Worm (Caenorhabditis elegans) whole organism, L4/young adult: ENCODE data around the gene H12C20.7.

Source experiments
- W03F9.2 ChIP-seq: fragments of 150-350 bp; optimal IDR thresholded peaks from 2 replicates; lab custom pipeline; 2014; ENCODE audit warnings: missing biosample characterization, missing genetic modification characterization
- dao-5 ChIP-seq: sonication (generic microtip); optimal IDR thresholded peaks from 2 replicates; lab custom pipeline; 2016; ENCODE audit warnings: missing genotype, missing genetic modification characterization, moderate library complexity, missing compliant biosample characterization
- him-1 ChIP-seq: sonication (generic microtip); optimal IDR thresholded peaks from 2 replicates; lab custom pipeline; 2016; ENCODE audit warnings: missing genotype, missing genetic modification reagents, missing genetic modification characterization, missing compliant biosample characterization

Gene H12C20.7

ce11 chrV:11600800-11601199 lies 28.0 kb upstream of the H12C20.7 start, which contains the start of gene F35B12.9:
Gene F35B12.9, plus strand, starts transcription at chrV:11601171.
- TF ChIP-seq dao-5 (tag; lab: Kevin White, UChicago) (no peak), W03F9.2 (tag; lab: Kevin White, UChicago) (no peak), him-1 (tag; lab: Kevin White, UChicago) (no peak)

DNA sequence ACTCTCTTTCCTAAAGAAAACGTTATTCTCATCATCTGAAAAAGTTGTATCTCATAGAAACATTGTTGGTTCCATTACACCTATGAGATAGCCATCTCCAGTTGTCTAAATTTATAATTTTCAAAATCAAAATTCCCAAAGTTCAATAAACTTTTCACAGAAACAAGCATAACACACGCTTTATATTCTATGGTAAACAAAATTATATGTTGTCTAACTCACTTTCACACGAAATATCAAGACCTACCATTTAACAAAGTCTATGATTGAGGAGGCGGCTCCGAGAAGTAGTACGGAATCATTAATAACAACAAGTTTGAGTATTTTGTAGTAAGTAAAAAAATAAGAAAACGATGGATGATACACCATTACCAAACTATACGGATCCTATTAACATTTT lies 26.0 kb upstream of the H12C20.7 start, which contains the start of gene srx-84:
Gene srx-84, plus strand, starts transcription at position 301 of the 400 bp plus-strand sequence.
- no peak for TF ChIP-seq W03F9.2 (tag; lab: Kevin White, UChicago)
- no peak for TF ChIP-seq him-1 (tag; lab: Kevin White, UChicago)
- TF ChIP-seq dao-5 (tag; lab: Kevin White, UChicago), result no peak

- TF ChIP-seq dao-5 (tag; lab: Kevin White, UChicago), result no peak
- TF ChIP-seq W03F9.2 (tag; lab: Kevin White, UChicago), result no peak
- TF ChIP-seq him-1 (tag; lab: Kevin White, UChicago), result no peak
These were observed 21.1 kb upstream of the H12C20.7 start for ce11 chrV:11593888-11594287.

DNA sequence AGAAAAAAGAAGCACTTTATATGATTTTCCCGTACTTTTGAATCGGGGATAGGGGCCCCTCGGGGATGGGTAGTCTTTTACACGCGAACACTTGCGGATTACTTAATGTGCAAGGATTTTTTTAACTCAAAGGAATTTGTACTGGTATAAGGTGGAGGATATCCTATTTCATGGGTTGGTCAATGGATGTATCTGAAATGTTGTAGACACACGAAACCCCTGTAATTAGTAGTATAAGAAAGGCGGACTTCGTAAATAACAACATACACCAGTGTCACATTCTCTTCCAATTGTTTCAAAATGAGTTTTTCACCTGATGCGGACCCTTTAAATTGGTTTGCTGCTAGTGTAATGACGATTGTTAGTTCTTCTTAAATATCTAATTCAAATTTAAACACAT lies 20.6 kb upstream of the H12C20.7 start, which contains the start of gene srx-80:
Gene srx-80, plus strand, starts transcription at position 301 of the 400 bp plus-strand sequence.
- TF ChIP-seq W03F9.2 (tag; lab: Kevin White, UChicago) (no peak), dao-5 (tag; lab: Kevin White, UChicago) (no peak)

- TF ChIP-seq dao-5 (tag; lab: Kevin White, UChicago) (no peak), him-1 (tag; lab: Kevin White, UChicago) (no peak), W03F9.2 (tag; lab: Kevin White, UChicago) (no peak)
These were observed 16.6 kb upstream of the H12C20.7 start, which contains the start of gene srx-82 for ce11 chrV:11589433-11589832. Gene srx-82, plus strand, starts transcription at chrV:11589733.

- TF ChIP-seq dao-5 (tag; lab: Kevin White, UChicago) (no peak), him-1 (tag; lab: Kevin White, UChicago) (no peak), W03F9.2 (tag; lab: Kevin White, UChicago) (no peak)
These were observed 12.3 kb upstream of the H12C20.7 start for ce11 chrV:11585122-11585521.

DNA sequence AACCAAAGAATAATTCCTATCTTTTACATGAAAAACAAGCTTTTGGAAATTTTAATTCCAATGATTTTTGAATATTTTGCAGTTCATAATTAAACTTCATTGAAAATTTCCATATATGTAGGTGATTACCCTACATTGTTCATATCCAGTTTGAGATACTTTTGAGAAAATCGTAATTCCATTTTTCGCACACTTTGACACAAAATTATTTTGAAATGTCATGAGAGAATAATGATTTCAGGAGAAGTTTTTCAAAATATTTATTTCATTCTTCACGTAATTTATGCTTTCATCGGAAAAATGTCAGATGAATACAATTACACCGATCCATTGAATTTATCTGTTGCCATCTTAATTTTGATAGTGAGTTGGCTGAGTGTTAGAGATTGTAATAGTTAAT lies 10.4 kb upstream of the H12C20.7 start, which contains the start of gene srx-88:
Gene srx-88, plus strand, starts transcription at position 301 of the 400 bp plus-strand sequence.
- no peak for TF ChIP-seq W03F9.2 (tag; lab: Kevin White, UChicago)
- TF ChIP-seq dao-5 (tag; lab: Kevin White, UChicago), result no peak

- no peak for TF ChIP-seq him-1 (tag; lab: Kevin White, UChicago)
These were observed 8.0 kb upstream of the H12C20.7 start, which contains the start of gene srx-90 for ce11 chrV:11580826-11581225. Gene srx-90, plus strand, starts transcription at chrV:11581126.

DNA sequence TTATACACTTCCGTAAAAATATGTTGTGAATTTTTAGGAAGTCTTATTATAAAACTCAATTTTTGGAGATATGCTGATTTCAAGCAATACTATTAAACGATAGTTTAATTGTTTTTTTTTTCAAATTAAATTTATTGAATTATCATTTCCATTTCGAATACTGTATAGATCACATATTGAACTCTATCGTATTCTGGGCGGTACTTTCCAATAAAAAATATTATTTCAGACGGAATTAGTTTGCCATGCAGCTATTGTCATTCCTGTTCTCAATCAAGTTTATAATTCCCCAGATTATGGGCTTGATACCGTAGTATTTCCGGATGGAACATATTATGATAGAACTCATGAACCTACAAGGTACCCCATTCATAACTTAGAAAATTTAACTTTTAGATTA lies 1.8 kb upstream of the H12C20.7 start:
- TF ChIP-seq W03F9.2 (tag; lab: Kevin White, UChicago), result no peak
- no peak for TF ChIP-seq him-1 (tag; lab: Kevin White, UChicago)

DNA sequence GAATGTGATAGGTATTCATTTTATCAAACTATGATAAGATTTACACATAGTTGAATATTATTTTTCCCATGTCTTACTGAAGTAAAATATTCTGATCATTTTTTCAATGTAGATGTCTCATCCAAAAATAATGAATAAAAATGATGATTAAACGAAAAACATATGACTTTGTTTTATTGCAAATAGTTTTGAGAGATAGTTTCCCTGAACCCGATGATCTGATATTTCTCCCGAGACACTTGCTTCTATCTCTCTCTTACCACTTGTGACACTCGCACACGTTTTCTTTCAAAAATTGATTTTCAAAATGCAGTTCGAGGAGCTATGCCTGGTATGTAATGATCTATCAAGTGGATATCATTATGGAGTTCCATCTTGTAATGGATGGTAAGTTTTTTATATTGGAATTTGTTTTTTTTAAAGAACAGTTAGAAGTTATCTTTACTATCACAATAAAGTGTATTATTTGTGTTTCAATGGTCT lies 2.6 kb downstream of the H12C20.7 start, which contains the start of the genes nhr-101 and pms-2:
Gene nhr-101, plus strand, starts transcription at position 308 of the 483 bp plus-strand sequence.
Gene pms-2, minus strand, starts transcription at position 433 of the 483 bp plus-strand sequence.
- no peak for TF ChIP-seq W03F9.2 (tag; lab: Kevin White, UChicago)

DNA sequence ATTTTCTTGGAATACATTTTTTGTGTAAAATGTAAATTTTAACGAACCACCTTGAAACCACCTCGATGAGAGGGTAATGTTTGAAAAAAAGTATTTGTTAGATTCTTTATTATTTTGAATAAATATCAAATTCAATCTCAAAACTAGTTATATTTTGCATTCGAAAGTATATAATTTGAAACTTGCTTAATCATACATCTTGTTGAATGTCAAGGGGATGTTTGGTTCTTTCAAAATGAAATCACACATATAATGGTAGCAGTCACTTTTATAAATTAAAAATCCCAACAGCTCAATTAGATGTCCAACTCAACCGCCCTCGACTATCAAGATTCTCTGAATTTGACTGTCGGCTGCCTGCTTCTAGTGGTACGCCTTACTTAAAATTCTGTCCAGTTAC lies 8.2 kb downstream of the H12C20.7 start, which contains the start of gene srx-87:
Gene srx-87, plus strand, starts transcription at position 301 of the 400 bp plus-strand sequence.
- no peak for TF ChIP-seq dao-5 (tag; lab: Kevin White, UChicago)

DNA sequence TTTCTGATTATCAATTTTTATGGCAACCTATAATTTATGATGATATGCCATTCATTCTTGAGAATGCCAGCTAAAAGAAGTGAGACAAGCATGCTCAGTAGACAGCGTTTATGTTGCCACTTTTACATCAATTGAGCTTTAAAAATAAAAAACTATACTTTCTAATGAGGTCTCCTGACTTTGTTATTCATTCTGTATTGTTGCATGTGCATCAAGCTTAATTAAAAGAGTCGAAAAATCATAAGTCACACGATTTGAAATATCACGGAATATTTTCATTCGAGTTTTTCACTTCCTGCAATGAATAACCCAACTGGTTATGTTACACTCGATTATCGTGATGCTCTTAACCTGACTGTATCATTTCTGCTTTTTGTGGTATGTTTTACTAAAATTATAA lies 10.1 kb downstream of the H12C20.7 start, which contains the start of gene srx-86:
Gene srx-86, plus strand, starts transcription at position 301 of the 400 bp plus-strand sequence.
- TF ChIP-seq W03F9.2 (tag; lab: Kevin White, UChicago), result no peak
- no peak for TF ChIP-seq dao-5 (tag; lab: Kevin White, UChicago)

DNA sequence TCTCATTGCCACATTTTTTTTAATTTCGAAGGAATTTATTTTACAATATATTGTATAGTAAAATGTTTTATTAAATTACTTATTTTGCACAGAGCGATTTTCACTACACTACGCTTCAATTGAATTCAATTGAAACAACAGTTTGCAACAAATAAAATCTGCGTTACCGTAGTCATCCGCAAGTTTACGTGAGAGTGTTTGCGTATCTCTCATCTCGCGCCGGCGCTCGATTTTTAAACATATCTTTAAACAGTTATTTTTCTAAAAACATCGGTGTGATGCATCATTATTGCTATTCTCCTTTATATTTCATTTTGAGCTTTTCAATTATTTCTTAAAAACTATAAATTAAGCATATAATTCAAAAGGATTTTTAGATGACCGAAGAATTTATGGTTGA lies 18.5 kb downstream of the H12C20.7 start, which contains the start of gene duo-1:
Gene duo-1, plus strand, starts transcription at position 371 of the 400 bp plus-strand sequence.
- TF ChIP-seq W03F9.2 (tag; lab: Kevin White, UChicago) (no peak), dao-5 (tag; lab: Kevin White, UChicago) (no peak)

- TF ChIP-seq dao-5 (tag; lab: Kevin White, UChicago) (no peak), W03F9.2 (tag; lab: Kevin White, UChicago) (no peak), him-1 (tag; lab: Kevin White, UChicago) (no peak)
These were observed 20.4 kb downstream of the H12C20.7 start, which contains the start of gene srx-85 for ce11 chrV:11552379-11552778. Gene srx-85, plus strand, starts transcription at chrV:11552679.
